Worm (Caenorhabditis elegans): Measurements from ENCODE around the gene Y54G11A.14.
"Not testable (repeated sequence)": the region's sequence is repeated elsewhere in the genome, so short reads cannot be mapped to it uniquely, and the experiment has no call there.

Gene Y54G11A.14

ce11 chrII:14319227-14319626 lies 1.3 kb downstream of the Y54G11A.14 start:
- TF ChIP-seq dmd-4 (tag; optimal IDR thresholded peaks at IDR 0.05): no peak
- TF ChIP-seq snpc-4 (tag; optimal IDR thresholded peaks at IDR 0.05): no peak
- no peak for TF ChIP-seq nhr-21 (tag; optimal IDR thresholded peaks at IDR 0.05)
- no peak for TF ChIP-seq nhr-12 (tag; optimal IDR thresholded peaks at IDR 0.05)
- no peak for TF ChIP-seq C34F6.9 (tag; optimal IDR thresholded peaks at IDR 0.05)
- no peak for TF ChIP-seq sem-4 (tag; optimal IDR thresholded peaks at IDR 0.05)
- TF ChIP-seq skn-1 (tag; optimal IDR thresholded peaks at IDR 0.05): no peak
- TF ChIP-seq nhr-77 (tag; optimal IDR thresholded peaks at IDR 0.05): no peak
- no peak for TF ChIP-seq nhr-10 (tag; optimal IDR thresholded peaks at IDR 0.05)
- no peak for TF ChIP-seq mab-5 (tag; optimal IDR thresholded peaks at IDR 0.05)
- TF ChIP-seq ztf-4 (tag; optimal IDR thresholded peaks at IDR 0.05): no peak
- no peak for TF ChIP-seq crh-2 (tag; optimal IDR thresholded peaks at IDR 0.05)
- TF ChIP-seq nhr-6 (tag; optimal IDR thresholded peaks at IDR 0.05): no peak

- TF ChIP-seq ceh-16 (tag; optimal IDR thresholded peaks at IDR 0.05): no peak
- TF ChIP-seq sma-3 (GFP tag; optimal IDR thresholded peaks at IDR 0.05): no peak
- no peak for TF ChIP-seq nhr-6 (tag; optimal IDR thresholded peaks at IDR 0.05)
- no peak for TF ChIP-seq egl-27 (tag; optimal IDR thresholded peaks at IDR 0.05)
- no peak for TF ChIP-seq snpc-4 (tag; optimal IDR thresholded peaks at IDR 0.05)
- no peak for TF ChIP-seq nhr-10 (tag; optimal IDR thresholded peaks at IDR 0.05)
- TF ChIP-seq nhr-12 (tag; optimal IDR thresholded peaks at IDR 0.05): no peak
- TF ChIP-seq fos-1 (tag; optimal IDR thresholded peaks at IDR 0.05): no peak
Observed at ce11 chrII:14321225-14321624, 3.3 kb downstream of the Y54G11A.14 start.

DNA sequence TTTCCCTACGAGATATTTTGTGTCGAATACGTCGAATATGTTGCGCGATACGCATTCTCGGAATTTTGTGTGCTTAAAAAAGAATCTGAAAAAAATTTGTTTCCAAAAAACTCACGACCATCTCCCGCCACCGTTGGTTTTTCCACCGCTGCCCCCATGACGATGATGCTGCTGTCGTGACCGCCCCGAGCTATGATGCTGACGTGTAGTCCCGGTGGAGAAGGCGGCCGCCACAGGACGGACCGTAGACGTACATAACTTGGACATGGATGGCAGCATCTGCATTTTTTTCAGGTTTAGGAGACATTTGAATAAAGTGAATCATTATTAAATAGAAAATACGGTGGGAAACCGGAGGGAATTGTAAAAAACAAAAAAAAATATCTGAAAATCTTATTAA lies 26.2 kb downstream of the Y54G11A.14 start, which contains the start of gene ddl-3:
ddl-3 (minus strand) TSS at position 289 of the 400 bp plus-strand sequence.
- TF ChIP-seq ceh-82, fos-1, nhr-25 (tag; optimal IDR thresholded peaks at IDR 0.05): not testable (repeated sequence)

DNA sequence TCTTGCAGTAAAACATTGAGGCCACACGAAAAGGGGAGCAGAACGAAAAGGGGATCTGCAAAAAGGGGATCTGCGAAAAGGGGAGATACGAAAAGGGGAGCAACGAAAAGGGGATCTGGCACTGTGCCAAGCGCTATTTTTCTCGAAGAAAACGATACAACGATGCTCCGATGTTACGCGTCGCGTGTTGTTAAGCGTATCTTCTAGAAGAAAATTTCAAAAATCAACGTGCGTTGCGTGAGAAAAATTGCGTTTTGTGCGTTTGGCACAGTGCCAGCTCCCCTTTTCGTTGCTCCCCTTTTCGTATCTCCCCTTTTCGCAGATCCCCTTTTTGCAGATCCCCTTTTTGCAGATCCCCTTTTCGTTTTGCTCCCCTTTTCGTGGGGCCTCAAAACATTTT lies 28.3 kb downstream of the Y54G11A.14 start, which contains the start of gene Y54G11A.9:
Y54G11A.9 (minus strand) TSS at position 196 of the 400 bp plus-strand sequence.
- not testable (repeated sequence) for TF ChIP-seq sem-4 (tag; optimal IDR thresholded peaks at IDR 0.05); unc-55 (GFP tag; optimal IDR thresholded peaks at IDR 0.05); nhr-237 (tag; optimal IDR thresholded peaks at IDR 0.05)

DNA sequence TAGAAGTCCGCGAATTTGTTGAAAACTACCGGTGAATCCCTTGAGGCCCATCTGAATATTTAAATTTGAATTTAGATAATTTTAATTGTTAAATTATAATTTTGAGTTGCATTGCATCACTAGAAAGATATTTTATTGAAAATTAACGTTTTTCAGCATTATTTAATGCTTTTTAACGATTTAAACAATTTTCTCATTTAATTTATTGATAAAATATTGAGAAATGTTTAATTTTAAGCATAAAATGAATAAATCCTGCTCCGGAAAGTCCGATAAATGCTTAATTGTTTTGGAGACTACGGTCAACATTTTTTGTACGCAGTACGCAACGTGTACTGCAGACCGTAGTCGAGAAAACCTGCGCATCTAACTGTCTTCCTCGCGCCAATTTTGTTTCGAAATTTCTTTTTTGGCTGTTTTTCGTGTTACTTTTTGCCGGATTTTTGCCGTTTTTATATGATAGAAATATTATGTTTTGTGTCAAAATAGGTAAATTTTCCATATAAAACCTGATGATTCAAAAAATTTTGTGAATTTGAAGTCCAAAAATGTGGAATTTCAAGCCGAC lies 31.5 kb downstream of the Y54G11A.14 start, which contains the start of the genes Y54G11A.17, lin-7 and elof-1:
Y54G11A.17 (minus strand) TSS at position 51 of the 568 bp plus-strand sequence.
lin-7 (minus strand) TSS at position 51 of the 568 bp plus-strand sequence.
elof-1 (plus strand) TSS at position 383 of the 568 bp plus-strand sequence.
- peak; percentile 86 for TF ChIP-seq snpc-4 (tag; optimal IDR thresholded peaks at IDR 0.05)
- TF ChIP-seq unc-39 (tag; optimal IDR thresholded peaks at IDR 0.05): no peak
- peak; percentile 49 for TF ChIP-seq nhr-77 (tag; optimal IDR thresholded peaks at IDR 0.05)
- TF ChIP-seq dmd-4 (tag; optimal IDR thresholded peaks at IDR 0.05): no peak
- TF ChIP-seq ztf-11 (tag; optimal IDR thresholded peaks at IDR 0.05): no peak
- peak; percentile 96 for TF ChIP-seq C34F6.9 (tag; optimal IDR thresholded peaks at IDR 0.05)
- TF ChIP-seq lin-39 (tag; optimal IDR thresholded peaks at IDR 0.05): no peak
- TF ChIP-seq ztf-1 (GFP tag; conservative IDR thresholded peaks at IDR 0.05): no peak
- TF ChIP-seq peb-1 (tag; optimal IDR thresholded peaks at IDR 0.05): no peak
- TF ChIP-seq Y55F3AM.14 (GFP tag; optimal IDR thresholded peaks at IDR 0.05): peak; percentile 2
- peak; percentile 94 for TF ChIP-seq ZK546.5 (tag; optimal IDR thresholded peaks at IDR 0.05)
- TF ChIP-seq skn-1 (tag; optimal IDR thresholded peaks at IDR 0.05): peak; percentile 3
- TF ChIP-seq gmeb-1 (tag; optimal IDR thresholded peaks at IDR 0.05): peak; percentile 80
- TF ChIP-seq unc-55 (GFP tag; optimal IDR thresholded peaks at IDR 0.05): peak; percentile 98
- no peak for TF ChIP-seq aly-2 (tag; optimal IDR thresholded peaks at IDR 0.05)
- TF ChIP-seq ama-1 (optimal IDR thresholded peaks at IDR 0.05): peak; percentile 89
- TF ChIP-seq nhr-21 (tag; optimal IDR thresholded peaks at IDR 0.05): peak; percentile 78
- peak; percentile 87 for TF ChIP-seq lin-13 (GFP tag; optimal IDR thresholded peaks at IDR 0.05)
- TF ChIP-seq nhr-23 (tag; optimal IDR thresholded peaks at IDR 0.05): no peak
- TF ChIP-seq mbf-1 (tag; optimal IDR thresholded peaks at IDR 0.05): no peak
- peak; percentile 70 for TF ChIP-seq ztf-4 (tag; optimal IDR thresholded peaks at IDR 0.05)
- peak; percentile 76 for TF ChIP-seq fos-1 (tag; optimal IDR thresholded peaks at IDR 0.05)
- peak; percentile 91 for TF ChIP-seq crh-2 (tag; optimal IDR thresholded peaks at IDR 0.05)
- peak; percentile 61 for TF ChIP-seq nhr-6 (tag; optimal IDR thresholded peaks at IDR 0.05)
- no peak for TF ChIP-seq elt-1 (tag; optimal IDR thresholded peaks at IDR 0.05)
- no peak for TF ChIP-seq elt-3 (tag; optimal IDR thresholded peaks at IDR 0.05)
- peak; percentile 48 for TF ChIP-seq zag-1 (tag; optimal IDR thresholded peaks at IDR 0.05)
- TF ChIP-seq alr-1 (tag; optimal IDR thresholded peaks at IDR 0.05): no peak
- TF ChIP-seq nhr-237 (tag; optimal IDR thresholded peaks at IDR 0.05): no peak
- TF ChIP-seq egl-27 (tag; optimal IDR thresholded peaks at IDR 0.05): peak; percentile 68
- no peak for TF ChIP-seq ceh-16 (tag; optimal IDR thresholded peaks at IDR 0.05)
- peak; percentile 36 for TF ChIP-seq mab-5 (tag; optimal IDR thresholded peaks at IDR 0.05)
- peak; percentile 14 for TF ChIP-seq blmp-1 (tag; optimal IDR thresholded peaks at IDR 0.05; ENCODE audit: insufficient read depth)
- TF ChIP-seq lsy-2 (tag; optimal IDR thresholded peaks at IDR 0.05): peak; percentile 99 to 100
- TF ChIP-seq unc-62 (GFP tag; optimal IDR thresholded peaks at IDR 0.05): no peak
- peak; percentile 94 for TF ChIP-seq nhr-129 (tag; optimal IDR thresholded peaks at IDR 0.05)
- TF ChIP-seq nhr-10 (tag; optimal IDR thresholded peaks at IDR 0.05): no peak
- peak; percentile 70 for TF ChIP-seq nhr-25 (tag; optimal IDR thresholded peaks at IDR 0.05)
- peak; percentile 12 for TF ChIP-seq ceh-82 (tag; optimal IDR thresholded peaks at IDR 0.05)
- peak; percentile 83 for TF ChIP-seq sma-3 (GFP tag; optimal IDR thresholded peaks at IDR 0.05)
- TF ChIP-seq sem-4 (tag; optimal IDR thresholded peaks at IDR 0.05): peak; percentile 54

Data from whole organism, L2 larva.